Worm (Caenorhabditis elegans) whole organism, young adult: ENCODE data around the gene C27B7.9.

Experiments used
- B0336.3 ChIP-seq: fragments of 200-800 bp; sonication (Bioruptor generic); IDR thresholded peaks from 2 replicates; pipeline ENCODE4 v1.3.6; 2022; ENCODE audit warnings: missing genetic modification characterization, missing compliant biosample characterization
- F10E7.11 ChIP-seq: sonication (generic microtip); optimal IDR thresholded peaks from 2 replicates; lab custom pipeline; 2017; ENCODE audit warnings: mild to moderate bottlenecking, missing genetic modification characterization, moderate library complexity, missing compliant biosample characterization
- F22D6.2 ChIP-seq: sonication (generic microtip); optimal IDR thresholded peaks from 2 replicates; lab custom pipeline; 2016; ENCODE audit warnings: mild to moderate bottlenecking, missing genetic modification characterization, missing compliant biosample characterization
- F23B12.7 ChIP-seq: sonication (generic microtip); optimal IDR thresholded peaks from 2 replicates; lab custom pipeline; 2017; ENCODE audit warnings: missing genetic modification characterization, mild to moderate bottlenecking, missing compliant biosample characterization, antibody characterized with exemption, moderate library complexity; ENCODE audit not compliant: insufficient read depth
- F33H1.4 ChIP-seq: fragments of 200-800 bp; sonication (Bioruptor generic); IDR thresholded peaks from 2 replicates; pipeline ENCODE4 v1.3.6; 2022; ENCODE audit warnings: missing genetic modification reagents, missing genetic modification characterization, missing compliant biosample characterization
- F39B2.1 ChIP-seq: fragments of 200-800 bp; sonication (Bioruptor generic); IDR thresholded peaks from 2 replicates; pipeline ENCODE4 v1.3.6; 2022; ENCODE audit warnings: missing genetic modification reagents, missing genetic modification characterization, missing compliant biosample characterization
- F49E8.2 ChIP-seq: sonication (generic microtip); optimal IDR thresholded peaks from 3 replicates; lab custom pipeline; 2017; ENCODE audit warnings: missing genetic modification characterization, mild to moderate bottlenecking, missing compliant biosample characterization, antibody characterized with exemption, moderate library complexity; ENCODE audit not compliant: insufficient read depth
- F55B11.4 ChIP-seq: sonication (generic microtip); optimal IDR thresholded peaks from 2 replicates; lab custom pipeline; 2016; ENCODE audit warnings: missing compliant biosample characterization, missing genetic modification characterization, borderline replicate concordance; ENCODE audit not compliant: insufficient read depth
- Y53G8AR.9 ChIP-seq: fragments of 200-800 bp; sonication (Bioruptor generic); conservative IDR thresholded peaks from 2 replicates; pipeline ENCODE4 v1.3.6; 2022; ENCODE audit warnings: missing genetic modification reagents, missing genetic modification characterization, missing compliant biosample characterization
- Y67H2A.10 ChIP-seq: fragments of 200-800 bp; sonication (Bioruptor generic); conservative IDR thresholded peaks from 2 replicates; pipeline ENCODE4 v1.3.6; 2022; ENCODE audit warnings: missing genetic modification reagents, missing genetic modification characterization, missing compliant biosample characterization
- ama-1 ChIP-seq, 3 experiments: fragments of 150-350 bp in 1 of 3; sonication (generic microtip) in 2 of 3; optimal IDR thresholded peaks; 2 replicates each; lab custom pipeline; 2014 to 2018; ENCODE audit warnings: missing biosample characterization in 2 of 3, missing genetic modification characterization in 2 of 3, missing genetic modification reagents in 2 of 3
- aptf-2 ChIP-seq: fragments of 200-800 bp; sonication (Bioruptor generic); conservative IDR thresholded peaks from 2 replicates; pipeline ENCODE4 v1.3.6; 2022; ENCODE audit warnings: missing genetic modification reagents, missing genetic modification characterization, missing compliant biosample characterization
- atf-7 ChIP-seq: sonication (generic microtip); optimal IDR thresholded peaks from 2 replicates; lab custom pipeline; 2017; ENCODE audit warnings: mild to moderate bottlenecking, missing genetic modification characterization, missing compliant biosample characterization
- athp-1 ChIP-seq: sonication (generic microtip); optimal IDR thresholded peaks from 2 replicates; lab custom pipeline; 2017; ENCODE audit warnings: mild to moderate bottlenecking, missing genetic modification characterization, missing compliant biosample characterization
- attf-3 ChIP-seq: fragments of 200-800 bp; sonication (Bioruptor generic); conservative IDR thresholded peaks from 2 replicates; pipeline ENCODE4 v1.3.6; 2022; ENCODE audit warnings: missing genetic modification reagents, missing genetic modification characterization, missing compliant biosample characterization
- cebp-1 ChIP-seq, 2 experiments: fragments of 200-800 bp in 1 of 2; sonication (Bioruptor generic) in 1 of 2; sonication (generic microtip) in 1 of 2; IDR thresholded peaks in 1 of 2; optimal IDR thresholded peaks in 1 of 2; 2 replicates each; pipeline versions ENCODE4 v1.3.6 to Lab custom; 2017 to 2022; ENCODE audit warnings: missing compliant biosample characterization in 2 of 2, missing genetic modification characterization in 2 of 2, mild to moderate bottlenecking in 1 of 2, missing genetic modification reagents in 1 of 2, moderate library complexity in 1 of 2
- ceh-40 ChIP-seq: fragments of 200-800 bp; sonication (Bioruptor generic); IDR thresholded peaks from 2 replicates; pipeline ENCODE4 v1.3.6; 2022; ENCODE audit warnings: missing genetic modification characterization, missing compliant biosample characterization
- dox-1 ChIP-seq: fragments of 200-800 bp; sonication (Bioruptor generic); IDR thresholded peaks from 2 replicates; pipeline ENCODE4 v1.3.6; 2022; ENCODE audit warnings: missing genetic modification reagents, missing genetic modification characterization, missing compliant biosample characterization
- efl-1 ChIP-seq: fragments of 150-350 bp; optimal IDR thresholded peaks from 2 replicates; lab custom pipeline; 2014; ENCODE audit warnings: missing biosample characterization, missing genetic modification reagents, missing genetic modification characterization
- ekl-4 ChIP-seq: fragments of 200-800 bp; sonication (Bioruptor generic); IDR thresholded peaks from 2 replicates; pipeline ENCODE4 v1.3.6; 2022; ENCODE audit warnings: missing genetic modification reagents, missing genetic modification characterization, missing compliant biosample characterization
- him-1 ChIP-seq: sonication (generic microtip); optimal IDR thresholded peaks from 2 replicates; lab custom pipeline; 2016; ENCODE audit warnings: missing genotype, missing genetic modification reagents, missing genetic modification characterization, missing compliant biosample characterization
- hmg-1.2 ChIP-seq: fragments of 200-800 bp; sonication (Bioruptor generic); IDR thresholded peaks from 2 replicates; pipeline ENCODE4 v1.3.6; 2022; ENCODE audit warnings: missing genetic modification reagents, missing genetic modification characterization, missing compliant biosample characterization
- hmg-20 ChIP-seq: fragments of 200-800 bp; sonication (Bioruptor generic); IDR thresholded peaks from 2 replicates; pipeline ENCODE4 v1.3.6; 2022; ENCODE audit warnings: missing genetic modification reagents, missing genetic modification characterization, missing compliant biosample characterization
- hsf-1 ChIP-seq: fragments of 200-800 bp; sonication (Bioruptor generic); IDR thresholded peaks from 2 replicates; pipeline ENCODE4 v1.3.6; 2022; ENCODE audit warnings: missing genetic modification reagents, missing genetic modification characterization, missing compliant biosample characterization
- let-607 ChIP-seq, 2 experiments: fragments of 200-800 bp in 1 of 2; sonication (Bioruptor generic) in 1 of 2; sonication (generic microtip) in 1 of 2; optimal IDR thresholded peaks; 2 replicates each; lab custom pipeline; 2016 to 2018; ENCODE audit warnings: mild to moderate bottlenecking in 2 of 2, missing compliant biosample characterization in 2 of 2, missing genetic modification characterization in 2 of 2, moderate library complexity in 2 of 2, missing genotype in 1 of 2
- lin-35 ChIP-seq, 3 experiments: fragments of 150-350 bp in 2 of 3; sonication (generic microtip) in 1 of 3; optimal IDR thresholded peaks; 2 replicates each; lab custom pipeline; 2014 to 2018; ENCODE audit warnings: missing biosample characterization in 3 of 3, missing genetic modification characterization in 3 of 3, missing genetic modification reagents in 3 of 3
- lin-40 ChIP-seq: sonication (generic microtip); optimal IDR thresholded peaks from 2 replicates; lab custom pipeline; 2016; ENCODE audit warnings: missing genetic modification characterization, mild to moderate bottlenecking, missing compliant biosample characterization, missing genotype, missing genetic modification reagents
- lsl-1 ChIP-seq: fragments of 200-800 bp; sonication (Bioruptor generic); optimal IDR thresholded peaks from 2 replicates; lab custom pipeline; 2018; ENCODE audit warnings: mild to moderate bottlenecking, missing genetic modification characterization, moderate library complexity, missing compliant biosample characterization
- madf-10 ChIP-seq: sonication (generic microtip); optimal IDR thresholded peaks from 2 replicates; lab custom pipeline; 2016; ENCODE audit warnings: mild to moderate bottlenecking, missing genetic modification characterization, missing compliant biosample characterization
- madf-6 ChIP-seq: fragments of 200-800 bp; sonication (Bioruptor generic); IDR thresholded peaks from 2 replicates; pipeline ENCODE4 v1.3.6; 2022; ENCODE audit warnings: missing genetic modification reagents, missing genetic modification characterization, missing compliant biosample characterization
- mcd-1 ChIP-seq: fragments of 200-800 bp; sonication (Bioruptor generic); IDR thresholded peaks from 2 replicates; pipeline ENCODE4 v1.3.6; 2022; ENCODE audit warnings: missing genetic modification reagents, missing genetic modification characterization, missing compliant biosample characterization
- nfyb-1 ChIP-seq: fragments of 200-800 bp; sonication (Bioruptor generic); IDR thresholded peaks from 2 replicates; pipeline ENCODE4 v1.3.6; 2022; ENCODE audit warnings: missing genetic modification reagents, missing genetic modification characterization, missing compliant biosample characterization
- nhr-179 ChIP-seq: sonication (generic microtip); optimal IDR thresholded peaks from 2 replicates; lab custom pipeline; 2016; ENCODE audit warnings: mild to moderate bottlenecking, missing genetic modification characterization, missing compliant biosample characterization
- nhr-80 ChIP-seq: sonication (generic microtip); optimal IDR thresholded peaks from 2 replicates; lab custom pipeline; 2016; ENCODE audit warnings: missing genetic modification characterization, missing compliant biosample characterization
- pbrm-1 ChIP-seq: fragments of 200-800 bp; sonication (Bioruptor generic); IDR thresholded peaks from 2 replicates; pipeline ENCODE4 v1.3.6; 2022; ENCODE audit warnings: missing genetic modification reagents, missing genetic modification characterization, missing compliant biosample characterization
- pha-4 ChIP-seq: fragments of 150-350 bp; sonication (generic microtip); optimal IDR thresholded peaks from 2 replicates; lab custom pipeline; 2014; ENCODE audit warnings: missing biosample characterization, missing genetic modification reagents, missing genetic modification characterization
- repo-1 ChIP-seq: sonication (generic microtip); optimal IDR thresholded peaks from 2 replicates; lab custom pipeline; 2017; ENCODE audit warnings: mild to moderate bottlenecking, missing genetic modification characterization, missing compliant biosample characterization
- rpc-1 ChIP-seq, 2 experiments: fragments of 150-350 bp in 1 of 2; sonication (generic microtip) in 1 of 2; optimal IDR thresholded peaks; 2 replicates each; lab custom pipeline; 2014 to 2018; ENCODE audit warnings: missing biosample characterization in 1 of 2, missing genetic modification characterization in 1 of 2, missing genetic modification reagents in 1 of 2, missing genotype in 1 of 2
- snpc-3.4 ChIP-seq: sonication (generic microtip); optimal IDR thresholded peaks from 2 replicates; lab custom pipeline; 2017; ENCODE audit warnings: missing genetic modification characterization, mild to moderate bottlenecking, missing compliant biosample characterization, antibody characterized with exemption, moderate library complexity, missing genotype, missing genetic modification reagents
- snpc-4 ChIP-seq, 5 experiments: fragments of 150-350 bp in 1 of 5; sonication (generic microtip) in 4 of 5; optimal IDR thresholded peaks; 2 replicates each; lab custom pipeline; 2014 to 2018; ENCODE audit warnings: missing genetic modification characterization in 5 of 5, missing biosample characterization in 3 of 5, antibody characterized with exemption in 2 of 5, mild to moderate bottlenecking in 2 of 5, missing compliant biosample characterization in 2 of 5, missing genotype in 2 of 5, moderate library complexity in 2 of 5, missing genetic modification reagents in 1 of 5
- tbp1 ChIP-seq: fragments of 200-800 bp; sonication (Bioruptor generic); optimal IDR thresholded peaks from 2 replicates; lab custom pipeline; 2018; ENCODE audit warnings: mild to moderate bottlenecking, missing genetic modification characterization, missing compliant biosample characterization
- tlf-1 ChIP-seq: fragments of 200-800 bp; sonication (Bioruptor generic); optimal IDR thresholded peaks from 2 replicates; lab custom pipeline; 2018; ENCODE audit warnings: mild to moderate bottlenecking, missing genetic modification characterization, missing compliant biosample characterization
- ztf-18 ChIP-seq: sonication (generic microtip); optimal IDR thresholded peaks from 2 replicates; lab custom pipeline; 2016; ENCODE audit warnings: missing genotype, mild to moderate bottlenecking, missing genetic modification characterization, missing compliant biosample characterization
- ztf-28 ChIP-seq: fragments of 200-800 bp; sonication (Bioruptor generic); IDR thresholded peaks from 2 replicates; pipeline ENCODE4 v1.3.6; 2022; ENCODE audit warnings: missing genetic modification reagents, missing genetic modification characterization, missing compliant biosample characterization
- ztf-6 ChIP-seq: fragments of 200-800 bp; sonication (Bioruptor generic); IDR thresholded peaks from 2 replicates; pipeline ENCODE4 v1.3.6; 2022; ENCODE audit warnings: missing genetic modification reagents, missing genetic modification characterization, missing compliant biosample characterization

The C27B7.9 gene

DNA sequence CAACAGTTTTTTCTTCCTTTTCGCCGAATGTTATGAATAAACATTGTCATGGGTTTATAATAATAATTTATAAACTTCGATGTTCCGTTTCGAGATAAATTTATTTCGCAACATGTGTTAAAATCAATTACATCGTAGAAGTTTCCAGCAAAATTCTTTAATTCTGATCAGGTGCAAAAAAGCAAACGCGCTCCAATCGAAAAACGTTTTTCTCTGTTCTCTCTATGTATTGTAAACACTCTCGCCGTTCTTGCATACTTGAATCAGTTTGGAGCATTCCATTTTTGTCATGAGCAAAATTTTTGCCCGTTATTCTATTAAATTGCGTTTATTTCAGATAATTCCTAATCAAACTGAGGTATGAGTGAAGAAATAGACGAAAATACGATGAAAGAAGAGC is 22.2 kb downstream of the C27B7.9 start, which contains the start of gene rad-54.L2:
Gene rad-54.L2, plus strand, starts transcription at position 332 of the 400 bp plus-strand sequence.
- peak; percentile 51 for TF ChIP-seq tlf-1
- peak in 1 of 3 experiments; percentile 34 for TF ChIP-seq lin-35 (GFP tag; optimal IDR thresholded peaks at IDR 0.05; lab: Kevin White, UChicago)
- TF ChIP-seq nfyb-1 (GFP tag; lab: Robert Waterston, UW): peak; percentile 59; the same call in 1 of the 2 replicates
- no peak for TF ChIP-seq nhr-179
- TF ChIP-seq ztf-28 (GFP tag; lab: Robert Waterston, UW): no peak
- TF ChIP-seq Y67H2A.10 (GFP tag; lab: Robert Waterston, UW): no peak
- TF ChIP-seq F23B12.7: peak; percentile 50
- no peak for TF ChIP-seq ceh-40 (GFP tag; lab: Robert Waterston, UW)
- TF ChIP-seq repo-1 (tag; lab: Kevin White, UChicago): no peak
- no peak for TF ChIP-seq F55B11.4
- TF ChIP-seq F39B2.1 (GFP tag; lab: Robert Waterston, UW): 0 out of 2 replicates have a peak, but pooled peaks have one; percentile 26
- peak; percentile 33; the same call in 1 of the 2 replicates for TF ChIP-seq F33H1.4 (GFP tag; lab: Robert Waterston, UW)
- peak; percentile 45 for TF ChIP-seq madf-10
- TF ChIP-seq Y53G8AR.9 (GFP tag; lab: Robert Waterston, UW): 0 out of 2 replicates have a peak, but pooled peaks have one; percentile 15
- TF ChIP-seq madf-6 (GFP tag; lab: Robert Waterston, UW): peak; percentile 46; the same call in 1 of the 2 replicates
- no peak for TF ChIP-seq snpc-4 (GFP tag; optimal IDR thresholded peaks at IDR 0.05; lab: Kevin White, UChicago)
- peak in 2 of 4 experiments; percentile 14 to 35 for TF ChIP-seq snpc-4 (tag; optimal IDR thresholded peaks at IDR 0.05; lab: Kevin White, UChicago)
- TF ChIP-seq ztf-18 (tag; lab: Kevin White, UChicago): peak; percentile 65
- peak; percentile 69; the same call in 1 of the 2 replicates for TF ChIP-seq hmg-1.2 (GFP tag; lab: Robert Waterston, UW)
- TF ChIP-seq ama-1 (optimal IDR thresholded peaks at IDR 0.05; lab: Kevin White, UChicago): no peak
- no peak for TF ChIP-seq ama-1 (GFP tag; optimal IDR thresholded peaks at IDR 0.05; lab: Kevin White, UChicago)
- TF ChIP-seq snpc-3.4 (tag; lab: Kevin White, UChicago): peak; percentile 36
- TF ChIP-seq rpc-1 (optimal IDR thresholded peaks at IDR 0.05; lab: Kevin White, UChicago): peak; percentile 15
- no peak for TF ChIP-seq rpc-1 (tag; optimal IDR thresholded peaks at IDR 0.05; lab: Kevin White, UChicago)
- no peak for TF ChIP-seq B0336.3 (GFP tag; lab: Robert Waterston, UW)
- peak; percentile 17 for TF ChIP-seq tbp1 (GFP tag; lab: Kevin White, UChicago)
- TF ChIP-seq F49E8.2: peak; percentile 40
- peak; percentile 68; the same call in 1 of the 2 replicates for TF ChIP-seq ekl-4 (GFP tag; lab: Robert Waterston, UW)
- TF ChIP-seq hmg-20 (GFP tag; lab: Robert Waterston, UW): no peak
- TF ChIP-seq F10E7.11 (tag; lab: Kevin White, UChicago): no peak
- TF ChIP-seq aptf-2 (GFP tag; lab: Robert Waterston, UW): no peak
- TF ChIP-seq athp-1: peak; percentile 12
- TF ChIP-seq him-1 (tag; lab: Kevin White, UChicago): no peak
- TF ChIP-seq lsl-1 (GFP tag; lab: Kevin White, UChicago): peak; percentile 33
- no peak for TF ChIP-seq atf-7
- peak; percentile 94 for TF ChIP-seq cebp-1 (GFP tag; IDR thresholded peaks at IDR 0.05; lab: Robert Waterston, UW)
- peak; percentile 97 for TF ChIP-seq cebp-1 (tag; optimal IDR thresholded peaks at IDR 0.05; lab: Kevin White, UChicago)
- TF ChIP-seq attf-3 (GFP tag; lab: Robert Waterston, UW): no peak
- peak; percentile 91 for TF ChIP-seq pha-4 (tag; lab: Kevin White, UChicago)
- TF ChIP-seq efl-1 (GFP tag; lab: Kevin White, UChicago): no peak
- TF ChIP-seq mcd-1 (GFP tag; lab: Robert Waterston, UW): peak; percentile 77
- TF ChIP-seq pbrm-1: peak; percentile 42; the same call in 1 of the 2 replicates
- 0 out of 2 replicates have a peak, but pooled peaks have one; percentile 14 for TF ChIP-seq dox-1 (GFP tag; lab: Robert Waterston, UW)
- no peak for TF ChIP-seq ztf-6
- TF ChIP-seq F22D6.2 (tag; lab: Kevin White, UChicago): no peak
- TF ChIP-seq nhr-80 (tag; lab: Kevin White, UChicago): peak; percentile 56
- peak; percentile 84 for TF ChIP-seq hsf-1
- no peak for TF ChIP-seq let-607 (tag; optimal IDR thresholded peaks at IDR 0.05; lab: Kevin White, UChicago)
- peak; percentile 48 for TF ChIP-seq lin-40 (tag; lab: Kevin White, UChicago)
